Worm (Caenorhabditis elegans) whole organism, mixed stage, embryonic: Measurements from ENCODE around the gene fipr-4.

Source experiments
- nhr-12 ChIP-seq: fragments of 150-350 bp; optimal IDR thresholded peaks from 2 replicates; lab custom pipeline; 2014; ENCODE audit warnings: missing biosample characterization, missing genetic modification characterization
- snpc-4 ChIP-seq: fragments of 150-350 bp; optimal IDR thresholded peaks from 2 replicates; lab custom pipeline; 2014; ENCODE audit warnings: missing biosample characterization, missing genetic modification characterization

ce11 chrV:10225610-10226009 is 2.6 kb downstream of the fipr-4 start, which contains the start of gene daf-36:
- no peak for TF ChIP-seq nhr-12 (tag; lab: Kevin White, UChicago)
- TF ChIP-seq snpc-4 (tag; lab: Kevin White, UChicago), result no peak
